Fruit fly (Drosophila melanogaster) whole organism, embryonic: Measurements from ENCODE around the gene CG5068.
A peak's percentile ranks its signal among the peaks of the same experiment; 100 is the strongest.

ENCODE experiments used
- Aef1 ChIP-seq: fragments of 200-800 bp; sonication (Bioruptor generic); IDR thresholded peaks from 3 replicates; pipeline ENCODE4 v1.3.6; 2022; ENCODE audit warnings: missing biosample characterization, missing genetic modification characterization
- Awh ChIP-seq: fragments of 200-800 bp; sonication (Bioruptor generic); IDR thresholded peaks from 2 replicates; pipeline ENCODE4, ENCODE4 v1.3.6; 2022; ENCODE audit warnings: missing biosample characterization, missing genetic modification characterization
- CG1024 ChIP-seq: fragments of 200-800 bp; sonication (Bioruptor generic); IDR thresholded peaks from 2 replicates; pipeline ENCODE4 v1.3.6; 2022; ENCODE audit warnings: missing biosample characterization, missing genetic modification characterization
- CG10267 ChIP-seq: fragments of 200-800 bp; sonication (Bioruptor generic); optimal IDR thresholded peaks from 2 replicates; lab custom pipeline; 2018; ENCODE audit warnings: missing biosample characterization, mild to moderate bottlenecking, missing genetic modification characterization, moderate library complexity
- CG10543 ChIP-seq: fragments of 200-800 bp; sonication (Bioruptor generic); optimal IDR thresholded peaks from 3 replicates; lab custom pipeline; 2017; ENCODE audit warnings: missing biosample characterization, mild to moderate bottlenecking, missing genetic modification characterization, moderate library complexity
- CG11504 ChIP-seq: fragments of 200-800 bp; sonication (Bioruptor generic); optimal IDR thresholded peaks from 3 replicates; lab custom pipeline; 2019; ENCODE audit warnings: missing biosample characterization, mild to moderate bottlenecking, missing genetic modification characterization, moderate library complexity
- CG11560 ChIP-seq: fragments of 200-800 bp; sonication (Bioruptor generic); IDR thresholded peaks from 3 replicates; pipeline ENCODE4 v1.3.6; 2022; ENCODE audit warnings: missing biosample characterization, missing genetic modification characterization
- CG12391 ChIP-seq: fragments of 200-800 bp; sonication (Bioruptor generic); optimal IDR thresholded peaks from 3 replicates; lab custom pipeline; 2018; ENCODE audit warnings: missing biosample characterization, mild to moderate bottlenecking, missing genetic modification characterization, moderate library complexity
- CG12769 ChIP-seq: fragments of 200-800 bp; sonication (Bioruptor generic); optimal IDR thresholded peaks from 2 replicates; lab custom pipeline; 2019; ENCODE audit warnings: missing biosample characterization, mild to moderate bottlenecking, missing genetic modification characterization, moderate library complexity
- CG13894 ChIP-seq: fragments of 200-800 bp; sonication (Bioruptor generic); optimal IDR thresholded peaks from 3 replicates; lab custom pipeline; 2018; ENCODE audit warnings: missing biosample characterization, mild to moderate bottlenecking, missing genetic modification characterization, moderate library complexity
- CG17361 ChIP-seq: fragments of 200-800 bp; sonication (Bioruptor generic); IDR thresholded peaks from 3 replicates; pipeline ENCODE4 v1.3.6; 2022; ENCODE audit warnings: missing biosample characterization, missing genetic modification characterization
- CG2712 ChIP-seq: fragments of 200-800 bp; optimal IDR thresholded peaks from 3 replicates; lab custom pipeline; 2019; ENCODE audit warnings: missing biosample characterization, mild to moderate bottlenecking, missing genetic modification characterization, moderate library complexity
- CG3163 ChIP-seq: fragments of 200-800 bp; sonication (Bioruptor generic); optimal IDR thresholded peaks from 3 replicates; lab custom pipeline; 2016; ENCODE audit warnings: missing biosample characterization, missing genetic modification characterization
- CG3407 ChIP-seq: fragments of 200-800 bp; sonication (Bioruptor generic); optimal IDR thresholded peaks from 2 replicates; lab custom pipeline; 2018; ENCODE audit warnings: missing biosample characterization, mild to moderate bottlenecking, missing genetic modification characterization
- CG4360 ChIP-seq: fragments of 200-800 bp; sonication (Bioruptor generic); IDR thresholded peaks from 2 replicates; pipeline ENCODE4 v1.3.6; 2022; ENCODE audit warnings: missing biosample characterization, missing genetic modification characterization
- CG8281 ChIP-seq: fragments of 200-800 bp; sonication (Bioruptor generic); optimal IDR thresholded peaks from 2 replicates; lab custom pipeline; 2018; ENCODE audit warnings: missing biosample characterization, mild to moderate bottlenecking, missing genetic modification characterization, moderate library complexity
- CG8944 ChIP-seq: fragments of 200-800 bp; sonication (Bioruptor generic); optimal IDR thresholded peaks from 3 replicates; lab custom pipeline; 2016; ENCODE audit warnings: missing biosample characterization, missing genetic modification characterization
- D19A ChIP-seq: fragments of 200-800 bp; optimal IDR thresholded peaks from 3 replicates; lab custom pipeline; 2019; ENCODE audit warnings: missing biosample characterization, mild to moderate bottlenecking, missing genetic modification characterization, moderate library complexity
- D19B ChIP-seq: fragments of 200-800 bp; sonication (Bioruptor generic); optimal IDR thresholded peaks from 2 replicates; lab custom pipeline; 2017; ENCODE audit warnings: missing biosample characterization, mild to moderate bottlenecking, missing genetic modification characterization
- Dad ChIP-seq: fragments of 200-800 bp; sonication (Bioruptor generic); optimal IDR thresholded peaks from 3 replicates; lab custom pipeline; 2016; ENCODE audit warnings: missing biosample characterization, missing genetic modification characterization
- Eip74EF ChIP-seq, 2 experiments: fragments of 200-800 bp in 1 of 2; fragments of >200 bp in 1 of 2; sonication (Bioruptor generic) in 1 of 2; optimal IDR thresholded peaks; 2 replicates each; lab custom pipeline; 2017 to 2019; ENCODE audit warnings: missing biosample characterization in 2 of 2, missing genetic modification characterization in 2 of 2, mild to moderate bottlenecking in 1 of 2, moderate library complexity in 1 of 2
- Hr3 ChIP-seq: fragments of 200-800 bp; sonication (Bioruptor generic); optimal IDR thresholded peaks from 3 replicates; lab custom pipeline; 2016; ENCODE audit warnings: missing biosample characterization, missing genetic modification characterization
- Xbp1 ChIP-seq: fragments of 200-800 bp; sonication (Bioruptor generic); optimal IDR thresholded peaks from 3 replicates; lab custom pipeline; 2016; ENCODE audit warnings: missing biosample characterization, mild to moderate bottlenecking, missing genetic modification characterization
- abd-A ChIP-seq: fragments of 200-800 bp; sonication (Bioruptor generic); optimal IDR thresholded peaks from 3 replicates; lab custom pipeline; 2019; ENCODE audit warnings: missing biosample characterization, mild to moderate bottlenecking, missing genetic modification characterization, moderate library complexity
- ara ChIP-seq: fragments of 200-800 bp; sonication (Bioruptor generic); IDR thresholded peaks from 2 replicates; pipeline ENCODE4 v1.3.6; 2022; ENCODE audit warnings: missing biosample characterization, missing genetic modification characterization
- bigmax ChIP-seq: fragments of 200-800 bp; sonication (Bioruptor generic); optimal IDR thresholded peaks from 2 replicates; lab custom pipeline; 2018; ENCODE audit warnings: missing biosample characterization, mild to moderate bottlenecking, missing genetic modification characterization
- cas ChIP-seq: fragments of 200-800 bp; sonication (Bioruptor generic); IDR thresholded peaks from 2 replicates; pipeline ENCODE4 v1.3.6; 2022; ENCODE audit warnings: missing biosample characterization, missing genetic modification characterization
- cg ChIP-seq: fragments of 200-800 bp; sonication (Bioruptor generic); optimal IDR thresholded peaks from 3 replicates; lab custom pipeline; 2019; ENCODE audit warnings: missing biosample characterization, mild to moderate bottlenecking, missing genetic modification characterization, moderate library complexity
- chinmo ChIP-seq: fragments of 200-800 bp; sonication (Bioruptor generic); IDR thresholded peaks from 4 replicates; pipeline ENCODE4 v1.3.6; 2022; ENCODE audit warnings: missing biosample characterization, missing genetic modification characterization; ENCODE audit not compliant: partially characterized antibody
- disco-r ChIP-seq: fragments of 200-800 bp; sonication (Bioruptor generic); optimal IDR thresholded peaks from 2 replicates; lab custom pipeline; 2016; ENCODE audit warnings: missing biosample characterization, missing genetic modification characterization
- dmrt99B ChIP-seq: fragments of 200-800 bp; sonication (Bioruptor generic); optimal IDR thresholded peaks from 2 replicates; lab custom pipeline; 2018; ENCODE audit warnings: missing biosample characterization, mild to moderate bottlenecking, missing genetic modification characterization, moderate library complexity
- eve ChIP-seq, 2 experiments: fragments of >200 bp; optimal IDR thresholded peaks; 2 replicates each; lab custom pipeline; 2017; ENCODE audit warnings: missing biosample characterization in 2 of 2, missing genetic modification characterization in 2 of 2
- ewg ChIP-seq: fragments of 200-800 bp; sonication (Bioruptor generic); optimal IDR thresholded peaks from 3 replicates; lab custom pipeline; 2017; ENCODE audit warnings: mild to moderate bottlenecking, missing biosample characterization, missing genetic modification reagents, missing genetic modification characterization
- fd102C ChIP-seq: fragments of 200-800 bp; sonication (Bioruptor generic); optimal IDR thresholded peaks from 2 replicates; lab custom pipeline; 2018; ENCODE audit warnings: missing biosample characterization, mild to moderate bottlenecking, missing genetic modification characterization, moderate library complexity
- gem ChIP-seq: fragments of 200-800 bp; sonication (Bioruptor generic); optimal IDR thresholded peaks from 2 replicates; lab custom pipeline; 2019; ENCODE audit warnings: missing biosample characterization, mild to moderate bottlenecking, missing genetic modification characterization, moderate library complexity
- oc ChIP-seq: fragments of 200-800 bp; sonication (Bioruptor generic); optimal IDR thresholded peaks from 2 replicates; lab custom pipeline; 2018; ENCODE audit warnings: missing biosample characterization, mild to moderate bottlenecking, missing genetic modification characterization, moderate library complexity
- ro ChIP-seq: fragments of 200-800 bp; sonication (Bioruptor generic); IDR thresholded peaks from 2 replicates; pipeline ENCODE4 v1.3.6; 2022; ENCODE audit warnings: missing biosample characterization, missing genetic modification characterization
- sd ChIP-seq: fragments of 200-800 bp; sonication (Bioruptor generic); optimal IDR thresholded peaks from 3 replicates; lab custom pipeline; 2018; ENCODE audit warnings: missing biosample characterization, mild to moderate bottlenecking, missing genetic modification characterization, moderate library complexity
- sens ChIP-seq: fragments of 200-800 bp; sonication (Bioruptor generic); peaks from one replicate; lab custom pipeline; 2016; ENCODE audit warnings: missing biosample characterization, missing genetic modification characterization
- seq ChIP-seq: fragments of 200-800 bp; sonication (Bioruptor generic); IDR thresholded peaks from 2 replicates; pipeline ENCODE4 v1.3.6; 2022; ENCODE audit warnings: missing biosample characterization, missing genetic modification characterization
- shn ChIP-seq: fragments of 200-800 bp; sonication (Bioruptor generic); optimal IDR thresholded peaks from 3 replicates; lab custom pipeline; 2016; ENCODE audit warnings: missing biosample characterization, missing genetic modification characterization
- unc-4 ChIP-seq: fragments of 200-800 bp; sonication (Bioruptor generic); IDR thresholded peaks from 2 replicates; pipeline ENCODE4 v1.3.6; 2022; ENCODE audit warnings: missing biosample characterization, missing genetic modification characterization; ENCODE audit not compliant: partially characterized antibody
- usp ChIP-seq: fragments of >200 bp; optimal IDR thresholded peaks from 2 replicates; lab custom pipeline; 2017; ENCODE audit warnings: missing biosample characterization, missing genetic modification characterization
- vvl ChIP-seq: fragments of 200-800 bp; sonication (Bioruptor generic); IDR thresholded peaks from 2 replicates; pipeline ENCODE4 v1.3.6; 2022; ENCODE audit warnings: missing biosample characterization, missing genetic modification characterization
- z ChIP-seq: fragments of 200-800 bp; sonication (Bioruptor generic); IDR thresholded peaks from 3 replicates; pipeline ENCODE4 v1.3.6; 2022; ENCODE audit warnings: missing biosample characterization, missing genetic modification characterization

CG5068 gene

dm6 chr3L:9025680-9026079 lies 39.2 kb downstream of the CG5068 start (continued):
- TF ChIP-seq cas (GFP tag; lab: Robert Waterston, UW) = peak; percentile 72; the same call in 1 of the 2 replicates
- TF ChIP-seq CG12391 (tag; lab: Kevin White, UChicago) = peak; percentile 85
- peak in 1 of 2 experiments; percentile 94 for TF ChIP-seq eve (GFP tag; optimal IDR thresholded peaks at IDR 0.05; lab: Kevin White, UChicago)

dm6 chr3L:9026568-9026967 lies 40.1 kb downstream of the CG5068 start:
- TF ChIP-seq Hr3 (GFP tag; lab: Kevin White, UChicago) (no peak), CG10267 (tag; lab: Kevin White, UChicago) (no peak), D19A (tag; lab: Kevin White, UChicago) (peak; percentile 92), gem (tag; lab: Kevin White, UChicago) (peak; percentile 15), dmrt99B (peak; percentile 2), sens (peak; percentile 41)

- TF ChIP-seq seq (GFP tag; lab: Robert Waterston, UW) (no peak), CG10543 (GFP tag; lab: Kevin White, UChicago) (peak; percentile 28), CG13894 (tag; lab: Kevin White, UChicago) (peak; percentile 97), Hr3 (GFP tag; lab: Kevin White, UChicago) (no peak), Eip74EF (GFP tag; optimal IDR thresholded peaks at IDR 0.05; lab: Kevin White, UChicago) (no peak), Awh (GFP tag; lab: Robert Waterston, UW) (peak; percentile 69), Dad (GFP tag; lab: Kevin White, UChicago) (no peak), vvl (GFP tag; lab: Robert Waterston, UW) (peak; percentile 84), z (GFP tag; lab: Robert Waterston, UW) (0 out of 3 replicates have a peak, but pooled peaks have one; percentile 31), ewg (GFP tag; lab: Kevin White, UChicago) (no peak), CG8944 (GFP tag; lab: Kevin White, UChicago) (no peak), abd-A (tag; lab: Kevin White, UChicago) (peak; percentile 46), usp (GFP tag; lab: Kevin White, UChicago) (no peak), chinmo (GFP tag; lab: Robert Waterston, UW) (0 out of 4 replicates have a peak, but pooled peaks have one; percentile 37), CG11560 (tag; lab: Robert Waterston, UW) (no peak), sd (tag; lab: Kevin White, UChicago) (peak; percentile 70), CG17361 (GFP tag; lab: Robert Waterston, UW) (no peak), CG11504 (tag; lab: Kevin White, UChicago) (no peak), cg (GFP tag; lab: Kevin White, UChicago) (no peak), CG3407 (GFP tag; lab: Kevin White, UChicago) (no peak), CG12769 (tag; lab: Kevin White, UChicago) (peak; percentile 2), Xbp1 (GFP tag; lab: Kevin White, UChicago) (no peak)
Observed at dm6 chr3L:9027122-9027696, 40.7 kb downstream of the CG5068 start.

dm6 chr3L:9028057-9028456 lies 41.5 kb downstream of the CG5068 start:
- TF ChIP-seq bigmax (GFP tag; lab: Kevin White, UChicago) (no peak), CG3163 (no peak), disco-r (GFP tag; lab: Kevin White, UChicago) (no peak), fd102C (GFP tag; lab: Kevin White, UChicago) (peak; percentile 16), CG4360 (GFP tag; lab: Robert Waterston, UW) (no peak), shn (GFP tag; lab: Kevin White, UChicago) (no peak), ro (GFP tag; lab: Robert Waterston, UW) (no peak), CG8281 (tag; lab: Kevin White, UChicago) (no peak), CG1024 (peak; percentile 30; the same call in 1 of the 2 replicates), unc-4 (GFP tag; lab: Robert Waterston, UW) (no peak), oc (tag; lab: Kevin White, UChicago) (no peak), CG3407 (GFP tag; lab: Kevin White, UChicago) (peak; percentile 10), ara (GFP tag; lab: Robert Waterston, UW) (no peak), CG2712 (tag; lab: Kevin White, UChicago) (peak; percentile 56), Aef1 (GFP tag; lab: Robert Waterston, UW) (no peak), D19B (GFP tag; lab: Kevin White, UChicago) (no peak)
